Fruit fly (Drosophila melanogaster): ENCODE data around the gene CG4666.

CG4666 gene

DNA sequence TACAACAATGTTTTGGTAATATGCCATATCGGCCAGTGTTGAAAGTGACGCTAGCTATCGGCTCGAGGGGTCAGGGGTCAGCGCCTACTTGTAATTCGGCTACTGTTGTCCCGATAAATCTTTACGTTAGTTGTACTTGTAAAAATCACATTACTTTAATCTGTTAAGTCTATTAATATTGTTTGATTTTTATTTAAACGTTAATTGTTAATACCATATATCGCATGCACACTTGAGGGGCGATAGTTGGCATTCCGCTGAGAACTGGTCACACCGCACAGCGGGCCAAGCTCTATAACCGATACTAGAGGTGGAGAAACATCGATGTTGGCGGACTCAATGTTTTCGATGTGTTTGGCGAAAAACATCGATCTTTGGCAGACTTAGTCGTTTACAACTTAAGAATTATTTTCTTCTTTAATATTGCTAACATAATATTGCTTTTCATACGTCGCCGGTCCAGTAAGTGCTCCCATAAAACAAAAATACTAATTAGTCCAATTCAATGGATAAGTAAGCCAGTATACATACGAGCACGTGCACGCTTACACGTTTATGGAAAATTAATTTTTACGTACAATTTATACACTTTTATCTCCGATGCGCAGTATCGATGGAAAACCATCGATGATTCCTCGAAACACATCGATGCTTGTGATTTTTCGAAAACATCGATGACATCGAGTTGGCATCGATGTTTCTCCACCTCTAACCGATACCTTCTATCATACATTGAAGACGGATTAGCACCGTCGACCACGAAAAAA is 40.2 kb downstream of the CG4666 start, which contains the start of the genes rux and MCTS1 (continued):
- peak; percentile 92 for TF ChIP-seq vnd (GFP tag; IDR thresholded peaks at IDR 0.05; ENCODE audit: partially characterized antibody)
- TF ChIP-seq Oaz (GFP tag; IDR thresholded peaks at IDR 0.05): no peak
- peak; percentile 91 for TF ChIP-seq CG3995 (GFP tag; optimal IDR thresholded peaks at IDR 0.05)
- TF ChIP-seq CG1529 (GFP tag; optimal IDR thresholded peaks at IDR 0.05): no peak
- peak; percentile 63 for TF ChIP-seq CG9932 (GFP tag; IDR thresholded peaks at IDR 0.05)
- no peak for TF ChIP-seq croc (GFP tag; conservative IDR thresholded peaks at IDR 0.05)
- peak; percentile 20 for TF ChIP-seq Dp (GFP tag; optimal IDR thresholded peaks at IDR 0.05)
- no peak for TF ChIP-seq HLHmδ (GFP tag; optimal IDR thresholded peaks at IDR 0.05)
- peak; percentile 97 for TF ChIP-seq Dll (GFP tag; IDR thresholded peaks at IDR 0.05; ENCODE audit: partially characterized antibody)
- TF ChIP-seq crp (GFP tag; optimal IDR thresholded peaks at IDR 0.05): peak in 1 of 2 experiments; percentile 2
- no peak for TF ChIP-seq usp (GFP tag; optimal IDR thresholded peaks at IDR 0.05)
- TF ChIP-seq CoRest (tag; optimal IDR thresholded peaks at IDR 0.05): peak; percentile 52
- TF ChIP-seq Stat92E (GFP tag; optimal IDR thresholded peaks at IDR 0.05): no peak
- no peak for TF ChIP-seq gro (GFP tag; optimal IDR thresholded peaks at IDR 0.05)
- peak; percentile 17 for TF ChIP-seq fu2 (GFP tag; optimal IDR thresholded peaks at IDR 0.05)
- TF ChIP-seq Pdp1 (GFP tag; optimal IDR thresholded peaks at IDR 0.05): peak; percentile 29 to 53
- no peak for TF ChIP-seq pb (GFP tag; optimal IDR thresholded peaks at IDR 0.05)
- peak; percentile 86 for TF ChIP-seq mld (GFP tag; IDR thresholded peaks at IDR 0.05; ENCODE audit: partially characterized antibody)
- no peak for TF ChIP-seq CG3838 (GFP tag; optimal IDR thresholded peaks at IDR 0.05)
- peak; percentile 38 for TF ChIP-seq B-H2 (GFP tag; optimal IDR thresholded peaks at IDR 0.05)
- no peak for TF ChIP-seq Trl (optimal IDR thresholded peaks at IDR 0.05)
- TF ChIP-seq Trl (GFP tag; optimal IDR thresholded peaks at IDR 0.05): peak; percentile 39
- peak; percentile 97 for TF ChIP-seq BEAF-32 (GFP tag; optimal IDR thresholded peaks at IDR 0.05)
- TF ChIP-seq CG17328 (GFP tag; IDR thresholded peaks at IDR 0.05): 0 out of 2 replicates have a peak, but pooled peaks have one; percentile 7
- TF ChIP-seq Myb (GFP tag; optimal IDR thresholded peaks at IDR 0.05): peak; percentile 1
- peak; percentile 90 for TF ChIP-seq zen2 (GFP tag; IDR thresholded peaks at IDR 0.05; ENCODE audit: partially characterized antibody)
- TF ChIP-seq esg (GFP tag; conservative IDR thresholded peaks at IDR 0.05): no peak
- TF ChIP-seq CG7357 (GFP tag; IDR thresholded peaks at IDR 0.05): no peak
- TF ChIP-seq CG6254 (GFP tag; optimal IDR thresholded peaks at IDR 0.05): no peak
- TF ChIP-seq pho (GFP tag; optimal IDR thresholded peaks at IDR 0.05): peak; percentile 25
- TF ChIP-seq vfl (GFP tag; optimal IDR thresholded peaks at IDR 0.05): no peak
- peak; percentile 43 for TF ChIP-seq ind (GFP tag; optimal IDR thresholded peaks at IDR 0.05)
- no peak for TF ChIP-seq CG17829 (tag; optimal IDR thresholded peaks at IDR 0.05)
- TF ChIP-seq CG1024 (GFP tag; IDR thresholded peaks at IDR 0.05): no peak
- peak; percentile 32; the same call in 1 of the 2 replicates for TF ChIP-seq E2f2 (GFP tag; IDR thresholded peaks at IDR 0.05)
- peak; percentile 34 for TF ChIP-seq CG9437 (GFP tag; optimal IDR thresholded peaks at IDR 0.05)
- peak; percentile 37 for TF ChIP-seq Ptx1 (GFP tag; IDR thresholded peaks at IDR 0.05)
- peak; percentile 12 for TF ChIP-seq dmrt11E (tag; optimal IDR thresholded peaks at IDR 0.05)
- peak; percentile 25 for TF ChIP-seq CG18262 (tag; optimal IDR thresholded peaks at IDR 0.05)
- TF ChIP-seq Gug (GFP tag; IDR thresholded peaks at IDR 0.05): peak; percentile 56; the same call in 2 of the 4 replicates
- TF ChIP-seq CG3065 (GFP tag; optimal IDR thresholded peaks at IDR 0.05): no peak
- TF ChIP-seq Dref (GFP tag; IDR thresholded peaks at IDR 0.05): peak; percentile 93
- TF ChIP-seq Dad (GFP tag; optimal IDR thresholded peaks at IDR 0.05): peak; percentile 43
- TF ChIP-seq en (GFP tag; optimal IDR thresholded peaks at IDR 0.05): no peak
- TF ChIP-seq phol (tag; optimal IDR thresholded peaks at IDR 0.05): peak; percentile 59
- peak; percentile 82 for TF ChIP-seq unc-4 (GFP tag; IDR thresholded peaks at IDR 0.05; ENCODE audit: partially characterized antibody)
- peak; percentile 19 for TF ChIP-seq Antp (GFP tag; optimal IDR thresholded peaks at IDR 0.05)
- peak; percentile 88 for TF ChIP-seq sens (GFP tag)
- TF ChIP-seq br (optimal IDR thresholded peaks at IDR 0.05): no peak
- TF ChIP-seq Ets97D (GFP tag; optimal IDR thresholded peaks at IDR 0.05): peak; percentile 56
